Worm (Caenorhabditis elegans) whole organism, L4/young adult: ENCODE results near the gene srx-65.

Source experiments
- W03F9.2 ChIP-seq: fragments of 150-350 bp; optimal IDR thresholded peaks from 2 replicates; lab custom pipeline; 2014; ENCODE audit warnings: missing biosample characterization, missing genetic modification characterization
- dao-5 ChIP-seq: sonication (generic microtip); optimal IDR thresholded peaks from 2 replicates; lab custom pipeline; 2016; ENCODE audit warnings: missing genotype, missing genetic modification characterization, moderate library complexity, missing compliant biosample characterization
- him-1 ChIP-seq: sonication (generic microtip); optimal IDR thresholded peaks from 2 replicates; lab custom pipeline; 2016; ENCODE audit warnings: missing genotype, missing genetic modification reagents, missing genetic modification characterization, missing compliant biosample characterization

DNA sequence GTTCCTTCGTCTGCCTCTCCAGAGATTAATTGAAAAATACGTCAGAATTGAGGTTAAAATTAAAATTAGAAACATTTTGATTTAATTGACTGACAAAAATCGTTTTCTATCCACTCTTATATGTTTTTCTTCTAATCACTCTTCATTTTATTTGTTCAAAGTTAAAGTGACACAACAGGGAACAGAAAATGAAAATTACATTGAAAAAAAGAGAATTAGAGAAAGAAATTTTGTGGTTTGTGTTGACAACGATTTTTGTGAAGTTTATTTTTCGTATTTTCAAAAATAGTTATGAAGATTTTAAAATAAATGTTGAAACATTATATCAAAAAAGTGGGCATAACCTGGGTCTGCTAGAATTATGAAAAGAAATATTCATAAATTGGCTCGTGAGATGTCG is 35.9 kb downstream of the srx-65 start, which contains the start of gene cyp-34A5:
- TF ChIP-seq W03F9.2 (tag; lab: Kevin White, UChicago) (no peak), him-1 (tag; lab: Kevin White, UChicago) (no peak), dao-5 (tag; lab: Kevin White, UChicago) (no peak)
